Worm (Caenorhabditis elegans): ENCODE results near the gene B0403.3.

B0403.3 gene

DNA sequence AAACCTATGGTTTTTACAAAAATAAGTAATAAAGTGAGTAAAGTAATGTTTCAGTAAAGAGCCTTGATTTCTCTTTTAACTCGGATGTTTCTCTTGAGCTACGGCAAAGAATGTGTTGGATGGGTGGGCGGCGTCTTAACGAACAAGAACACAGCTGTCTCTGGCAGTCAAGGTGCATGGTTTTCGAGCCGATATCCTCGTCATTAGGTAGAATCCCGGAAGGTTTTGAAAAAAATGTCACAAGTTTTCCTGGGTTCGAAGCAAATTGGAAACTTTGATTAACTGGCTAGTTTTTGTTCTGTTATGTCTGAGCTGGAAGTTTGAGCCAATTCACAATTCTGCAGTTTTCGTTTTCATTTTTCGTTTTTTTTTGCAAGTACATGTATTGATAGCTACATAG lies 12.1 kb upstream of the B0403.3 start, which contains the start of gene B0403.6:
Gene B0403.6, minus strand, starts transcription at position 101 of the 400 bp plus-strand sequence.
- TF ChIP-seq snpc-4 (tag; optimal IDR thresholded peaks at IDR 0.05) = no peak

DNA sequence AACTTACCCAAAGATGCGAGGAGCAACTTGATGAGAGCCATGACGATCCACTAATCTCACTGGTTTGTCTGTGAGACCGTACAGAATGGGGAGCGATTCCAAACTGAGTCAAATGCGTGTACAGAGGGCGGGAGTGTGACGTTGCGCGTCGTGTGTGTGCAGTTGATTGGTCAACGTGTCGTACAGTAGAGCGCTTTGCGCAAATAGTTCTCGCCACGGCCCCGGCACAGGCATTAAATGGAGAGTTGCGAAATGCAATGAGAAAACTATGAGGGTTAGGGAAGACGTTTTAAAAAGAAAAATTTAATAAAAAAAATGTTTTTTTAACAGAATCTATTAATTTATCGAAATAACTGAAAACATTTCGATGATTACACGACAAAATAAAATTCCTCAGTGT lies 5.3 kb upstream of the B0403.3 start, which contains the start of gene pdi-6:
Gene pdi-6, minus strand, starts transcription at position 164 of the 400 bp plus-strand sequence.
- TF ChIP-seq lin-13 (GFP tag; optimal IDR thresholded peaks at IDR 0.05) = peak; percentile 93
- peak; percentile 91 for TF ChIP-seq unc-55 (GFP tag; optimal IDR thresholded peaks at IDR 0.05)
- peak; percentile 79 for TF ChIP-seq sem-4 (tag; optimal IDR thresholded peaks at IDR 0.05)
- TF ChIP-seq unc-39 (tag; optimal IDR thresholded peaks at IDR 0.05) = no peak
- TF ChIP-seq nhr-12 (tag; optimal IDR thresholded peaks at IDR 0.05) = no peak
- peak; percentile 78 to 92 for TF ChIP-seq lsy-2 (tag; optimal IDR thresholded peaks at IDR 0.05)
- TF ChIP-seq elt-1 (tag; optimal IDR thresholded peaks at IDR 0.05) = no peak
- no peak for TF ChIP-seq lin-39 (tag; optimal IDR thresholded peaks at IDR 0.05)
- peak; percentile 99 for TF ChIP-seq crh-2 (tag; optimal IDR thresholded peaks at IDR 0.05)
- TF ChIP-seq dmd-4 (tag; optimal IDR thresholded peaks at IDR 0.05) = no peak
- TF ChIP-seq mdl-1 (tag; optimal IDR thresholded peaks at IDR 0.05) = peak; percentile 24 to 78
- TF ChIP-seq nhr-6 (tag; optimal IDR thresholded peaks at IDR 0.05) = peak; percentile 66
- peak; percentile 90 for TF ChIP-seq nhr-25 (tag; optimal IDR thresholded peaks at IDR 0.05)
- peak; percentile 88 for TF ChIP-seq C34F6.9 (tag; optimal IDR thresholded peaks at IDR 0.05)
- TF ChIP-seq aly-2 (tag; optimal IDR thresholded peaks at IDR 0.05) = no peak
- TF ChIP-seq snpc-4 (tag; optimal IDR thresholded peaks at IDR 0.05) = peak; percentile 43
- TF ChIP-seq nhr-129 (tag; optimal IDR thresholded peaks at IDR 0.05) = peak; percentile 92
- no peak for TF ChIP-seq elt-3 (tag; optimal IDR thresholded peaks at IDR 0.05)
- peak; percentile 93 for TF ChIP-seq fos-1 (tag; optimal IDR thresholded peaks at IDR 0.05)
- no peak for TF ChIP-seq nhr-237 (tag; optimal IDR thresholded peaks at IDR 0.05)
- TF ChIP-seq nhr-77 (tag; optimal IDR thresholded peaks at IDR 0.05) = peak; percentile 44
- TF ChIP-seq ceh-16 (tag; optimal IDR thresholded peaks at IDR 0.05) = peak; percentile 65
- no peak for TF ChIP-seq ztf-11 (tag; optimal IDR thresholded peaks at IDR 0.05)
- peak; percentile 90 for TF ChIP-seq lin-11 (tag; optimal IDR thresholded peaks at IDR 0.05)
- no peak for TF ChIP-seq unc-62 (GFP tag; optimal IDR thresholded peaks at IDR 0.05)
- peak; percentile 50 for TF ChIP-seq nhr-10 (tag; optimal IDR thresholded peaks at IDR 0.05)
- peak; percentile 54 for TF ChIP-seq zag-1 (tag; optimal IDR thresholded peaks at IDR 0.05)
- peak; percentile 95 for TF ChIP-seq sma-3 (GFP tag; optimal IDR thresholded peaks at IDR 0.05)
- peak; percentile 91 for TF ChIP-seq sma-9 (GFP tag; optimal IDR thresholded peaks at IDR 0.05)
- no peak for TF ChIP-seq sma-9 (tag; optimal IDR thresholded peaks at IDR 0.05)
- TF ChIP-seq ZK546.5 (tag; optimal IDR thresholded peaks at IDR 0.05) = peak; percentile 17
- no peak for TF ChIP-seq skn-1 (tag; optimal IDR thresholded peaks at IDR 0.05)
- TF ChIP-seq mbf-1 (tag; optimal IDR thresholded peaks at IDR 0.05) = no peak
- TF ChIP-seq Y55F3AM.14 (GFP tag; optimal IDR thresholded peaks at IDR 0.05) = peak; percentile 59
- no peak for TF ChIP-seq alr-1 (tag; optimal IDR thresholded peaks at IDR 0.05)
- TF ChIP-seq nhr-11 (tag; optimal IDR thresholded peaks at IDR 0.05) = no peak
- no peak for TF ChIP-seq ztf-1 (GFP tag; conservative IDR thresholded peaks at IDR 0.05)
- no peak for TF ChIP-seq nhr-23 (tag; optimal IDR thresholded peaks at IDR 0.05)
- TF ChIP-seq nhr-21 (tag; optimal IDR thresholded peaks at IDR 0.05) = peak; percentile 85
- TF ChIP-seq R02D3.7 (tag; optimal IDR thresholded peaks at IDR 0.05) = peak; percentile 2
- TF ChIP-seq blmp-1 (tag; optimal IDR thresholded peaks at IDR 0.05; ENCODE audit: insufficient read depth) = peak; percentile 45
- no peak for TF ChIP-seq ama-1 (optimal IDR thresholded peaks at IDR 0.05)
- TF ChIP-seq ztf-4 (tag; optimal IDR thresholded peaks at IDR 0.05) = peak; percentile 58
- peak; percentile 75 for TF ChIP-seq mab-5 (tag; optimal IDR thresholded peaks at IDR 0.05)
- peak; percentile 60 for TF ChIP-seq ceh-82 (tag; optimal IDR thresholded peaks at IDR 0.05)
- TF ChIP-seq gmeb-1 (tag; optimal IDR thresholded peaks at IDR 0.05) = peak; percentile 84
- peak; percentile 62 for TF ChIP-seq egl-27 (tag; optimal IDR thresholded peaks at IDR 0.05)
- no peak for TF ChIP-seq peb-1 (tag; optimal IDR thresholded peaks at IDR 0.05)
- TF ChIP-seq F13H6.1 (tag; optimal IDR thresholded peaks at IDR 0.05) = peak; percentile 90

All from whole organism, L2 larva.